Fruit fly (Drosophila melanogaster): ENCODE results near the gene Tsp66E.

DNA sequence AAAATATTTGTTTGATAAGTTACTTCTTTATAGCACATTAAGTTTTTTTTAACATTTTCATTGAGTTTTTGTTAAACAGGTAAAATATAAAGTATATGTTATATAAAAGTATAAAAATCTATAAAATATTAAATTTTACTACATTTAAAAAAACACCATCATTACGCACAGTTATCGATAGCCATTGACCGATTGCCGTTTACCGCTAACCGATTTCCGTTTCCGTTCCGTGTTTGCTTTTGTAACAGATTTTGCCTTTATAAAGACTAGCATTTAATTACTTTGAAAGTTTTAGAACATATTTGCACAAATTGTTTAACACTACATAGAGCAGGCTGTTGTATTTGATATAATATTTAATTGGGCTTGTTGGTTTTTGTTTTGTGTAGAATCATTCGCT, 27.4 kb downstream of the Tsp66E start:
- TF ChIP-seq psq (optimal IDR thresholded peaks at IDR 0.05) (no peak), pan (optimal IDR thresholded peaks at IDR 0.05) (no peak), EcR (GFP tag; optimal IDR thresholded peaks at IDR 0.05) (no peak), usp (GFP tag; optimal IDR thresholded peaks at IDR 0.05) (no peak), CG8478 (optimal IDR thresholded peaks at IDR 0.05) (no peak)
